Worm (Caenorhabditis elegans) whole organism, L1 larva: ENCODE data around the gene epg-3.
A peak's percentile ranks its signal among the peaks of the same experiment; 100 is the strongest.

Experiments
- F16B12.6 ChIP-seq: fragments of 150-350 bp; optimal IDR thresholded peaks from 2 replicates; lab custom pipeline; 2014; ENCODE audit warnings: missing biosample characterization, missing genetic modification characterization
- ama-1 ChIP-seq: fragments of 150-350 bp; optimal IDR thresholded peaks from 2 replicates; lab custom pipeline; 2014
- ceh-88 ChIP-seq: fragments of 200-800 bp; sonication (Bioruptor generic); IDR thresholded peaks from 2 replicates; pipeline ENCODE4 v1.3.6; 2022; ENCODE audit warnings: missing genetic modification characterization, missing compliant biosample characterization
- dsc-1 ChIP-seq: sonication (generic microtip); optimal IDR thresholded peaks from 2 replicates; lab custom pipeline; 2016; ENCODE audit warnings: mild to moderate bottlenecking, missing genetic modification characterization, missing compliant biosample characterization
- lin-14 ChIP-seq: fragments of 200-800 bp; sonication (Bioruptor generic); optimal IDR thresholded peaks from 2 replicates; lab custom pipeline; 2018; ENCODE audit warnings: mild to moderate bottlenecking, missing genetic modification characterization, moderate library complexity, missing compliant biosample characterization
- lin-39 ChIP-seq: fragments of 150-350 bp; optimal IDR thresholded peaks from 2 replicates; lab custom pipeline; 2014; ENCODE audit warnings: missing biosample characterization, missing genetic modification reagents, missing genetic modification characterization
- mep-1 ChIP-seq: fragments of 150-350 bp; optimal IDR thresholded peaks from 2 replicates; lab custom pipeline; 2014; ENCODE audit warnings: missing biosample characterization, missing genetic modification characterization
- nhr-76 ChIP-seq: sonication (generic microtip); optimal IDR thresholded peaks from 2 replicates; lab custom pipeline; 2017; ENCODE audit warnings: missing biosample characterization, missing genetic modification characterization
- pqm-1 ChIP-seq: sonication (generic microtip); optimal IDR thresholded peaks from 3 replicates; lab custom pipeline; 2017; ENCODE audit warnings: missing biosample characterization, missing genetic modification characterization
- vab-15 ChIP-seq: sonication (generic microtip); optimal IDR thresholded peaks from 2 replicates; lab custom pipeline; 2017; ENCODE audit warnings: missing genotype, mild to moderate bottlenecking, missing genetic modification characterization, missing compliant biosample characterization

ce11 chrIII:12971828-12972379 is 37.4 kb downstream of the epg-3 start:
- TF ChIP-seq lin-39 (tag; lab: Kevin White, UChicago) (no peak), mep-1 (tag; lab: Kevin White, UChicago) (peak; percentile 69), ama-1 (lab: Kevin White, UChicago) (no peak), pqm-1 (tag; lab: Kevin White, UChicago) (no peak), nhr-76 (no peak), ceh-88 (GFP tag; lab: Robert Waterston, UW) (no peak), dsc-1 (tag; lab: Kevin White, UChicago) (peak; percentile 2), lin-14 (GFP tag; lab: Kevin White, UChicago) (no peak), vab-15 (no peak), F16B12.6 (peak; percentile 87)
